Worm (Caenorhabditis elegans): ENCODE results near the gene T26E4.10.

ce11 chrV:15773141-15773540 lies 24.9 kb downstream of the T26E4.10 start, which contains the start of gene nhr-60:
- TF ChIP-seq zfp-2 (tag; optimal IDR thresholded peaks at IDR 0.05): no peak
- TF ChIP-seq lin-15B (tag; optimal IDR thresholded peaks at IDR 0.05): no peak
- TF ChIP-seq ama-1 (optimal IDR thresholded peaks at IDR 0.05): no peak
- no peak for TF ChIP-seq egl-43 (GFP tag; IDR thresholded peaks at IDR 0.05)
- no peak for TF ChIP-seq ztf-7 (tag; optimal IDR thresholded peaks at IDR 0.05)
- TF ChIP-seq dpl-1 (GFP tag; optimal IDR thresholded peaks at IDR 0.05): no peak
- TF ChIP-seq mxl-2 (GFP tag; conservative IDR thresholded peaks at IDR 0.05): no peak
- TF ChIP-seq ces-1 (GFP tag; optimal IDR thresholded peaks at IDR 0.05): no peak

Data from whole organism, L4 larva.